ENCODE assay signal across 2 worm cellular contexts in the genomic region with DNA sequence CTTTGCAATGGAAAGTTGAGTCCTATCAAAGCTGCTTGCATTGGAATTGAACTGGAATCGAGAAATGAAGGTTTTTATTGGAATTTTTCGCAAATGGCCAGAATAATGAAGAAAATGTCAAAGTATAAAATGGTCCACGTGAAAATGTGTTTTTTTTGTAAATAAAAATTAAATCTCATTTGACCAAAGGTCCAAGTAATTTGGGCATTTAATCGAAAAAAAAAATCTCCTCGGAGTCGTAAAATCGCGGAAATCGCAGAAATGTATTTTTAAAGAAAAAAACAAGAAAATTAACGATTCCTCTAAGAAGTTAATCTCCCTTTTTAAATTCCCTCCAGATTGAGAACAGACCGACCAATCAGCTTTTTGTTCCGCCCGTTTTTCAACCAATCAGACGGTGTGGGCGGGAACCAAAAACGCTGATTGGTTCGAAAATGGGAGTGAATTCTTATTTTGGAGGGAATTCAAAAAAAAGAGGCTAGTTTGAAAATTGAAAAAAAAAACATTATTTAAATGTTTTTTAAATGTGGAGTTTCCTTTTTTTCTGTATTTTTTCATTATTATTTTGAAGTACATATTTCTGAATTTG.
TF ChIP-seq lines count a peak whose summit lies in the region.

A gene (minus strand): TSS at position 51 of the 589 bp plus-strand sequence.

TF ChIP-seq in whole organism, L3 larva, 47 proteins besides CTCF, POLR2A, EP300 and RAD21:
- TF ChIP-seq jun-1 (tag; optimal IDR thresholded peaks at IDR 0.05; lab: Kevin White, UChicago) (no peak), pha-4 (tag; optimal IDR thresholded peaks at IDR 0.05; lab: Kevin White, UChicago) (no peak), nfya-1 (tag; optimal IDR thresholded peaks at IDR 0.05; lab: Kevin White, UChicago; ENCODE audit: insufficient read depth) (peak; percentile 85)

TF ChIP-seq in whole organism, late embryonic, 69 proteins besides CTCF, POLR2A, EP300 and RAD21:
- TF ChIP-seq nfya-1 (tag; optimal IDR thresholded peaks at IDR 0.05; lab: Kevin White, UChicago) = peak; percentile 90
- no peak for TF ChIP-seq nhr-232 (tag; optimal IDR thresholded peaks at IDR 0.05; lab: Kevin White, UChicago)
- TF ChIP-seq pax-1 (tag; optimal IDR thresholded peaks at IDR 0.05; lab: Kevin White, UChicago) = no peak
